Worm (Caenorhabditis elegans) whole organism, L4 larva: Measurements from ENCODE around the gene clc-9.

ENCODE experiments used
- F37D6.2 ChIP-seq: sonication (generic microtip); optimal IDR thresholded peaks from 2 replicates; lab custom pipeline; 2016; ENCODE audit warnings: mild to moderate bottlenecking, missing genetic modification characterization, missing compliant biosample characterization
- F44E2.7 ChIP-seq: fragments of 200-800 bp; sonication (Bioruptor generic); IDR thresholded peaks from 2 replicates; pipeline ENCODE4 v2.1.2; 2022; ENCODE audit warnings: missing genetic modification characterization, missing compliant biosample characterization
- R02D3.7 ChIP-seq: fragments of 150-350 bp; sonication (generic microtip); optimal IDR thresholded peaks from 3 replicates; lab custom pipeline; 2014; ENCODE audit warnings: missing biosample characterization, missing genetic modification characterization
- T20F7.1 ChIP-seq: fragments of 200-800 bp; sonication (Bioruptor generic); optimal IDR thresholded peaks from 2 replicates; lab custom pipeline; 2018; ENCODE audit warnings: mild to moderate bottlenecking, missing genetic modification characterization, missing compliant biosample characterization
- T26A8.4 ChIP-seq: fragments of 200-800 bp; sonication (Bioruptor generic); IDR thresholded peaks from 2 replicates; pipeline ENCODE4 v1.3.6; 2022; ENCODE audit warnings: missing genetic modification characterization, missing compliant biosample characterization
- Y5F2A.4 ChIP-seq: fragments of 200-800 bp; sonication (Bioruptor generic); optimal IDR thresholded peaks from 2 replicates; lab custom pipeline; 2018; ENCODE audit warnings: mild to moderate bottlenecking, missing genetic modification characterization, missing compliant biosample characterization
- ZK337.2 ChIP-seq: fragments of 200-800 bp; sonication (Bioruptor generic); IDR thresholded peaks from 2 replicates; pipeline ENCODE4 v1.3.6; 2022; ENCODE audit warnings: missing genetic modification reagents, missing genetic modification characterization, missing compliant biosample characterization
- aly-2 ChIP-seq: sonication (generic microtip); optimal IDR thresholded peaks from 2 replicates; lab custom pipeline; 2018; ENCODE audit warnings: missing biosample characterization, missing genetic modification characterization
- ama-1 ChIP-seq: fragments of 150-350 bp; optimal IDR thresholded peaks from 2 replicates; lab custom pipeline; 2014; ENCODE audit warnings: inconsistent platforms, mixed read lengths
- attf-4 ChIP-seq: sonication (generic microtip); optimal IDR thresholded peaks from 3 replicates; lab custom pipeline; 2017; ENCODE audit warnings: missing biosample characterization, missing genetic modification characterization
- ceh-20 ChIP-seq: fragments of 200-800 bp; sonication (Bioruptor generic); IDR thresholded peaks from 2 replicates; pipeline ENCODE4 v1.3.6; 2022; ENCODE audit warnings: missing genetic modification reagents, missing genetic modification characterization, missing compliant biosample characterization
- ceh-28 ChIP-seq: fragments of 150-350 bp; optimal IDR thresholded peaks from 2 replicates; lab custom pipeline; 2014; ENCODE audit warnings: missing biosample characterization, missing genetic modification reagents, missing genetic modification characterization
- ceh-32 ChIP-seq: sonication (generic microtip); optimal IDR thresholded peaks from 2 replicates; lab custom pipeline; 2016; ENCODE audit warnings: mild to moderate bottlenecking, missing genetic modification characterization, missing compliant biosample characterization; ENCODE audit not compliant: poor library complexity
- ceh-44 ChIP-seq: fragments of 200-800 bp; sonication (Bioruptor generic); IDR thresholded peaks from 2 replicates; pipeline ENCODE4 v1.3.6; 2022; ENCODE audit warnings: missing genetic modification reagents, missing genetic modification characterization, missing compliant biosample characterization
- ceh-62 ChIP-seq: sonication (generic microtip); optimal IDR thresholded peaks from 2 replicates; lab custom pipeline; 2017; ENCODE audit warnings: missing biosample characterization, missing genetic modification characterization
- ceh-82 ChIP-seq: sonication (generic microtip); optimal IDR thresholded peaks from 2 replicates; lab custom pipeline; 2017; ENCODE audit warnings: missing biosample characterization, missing genetic modification characterization
- cey-2 ChIP-seq: sonication (generic microtip); optimal IDR thresholded peaks from 3 replicates; lab custom pipeline; 2017; ENCODE audit warnings: missing genetic modification characterization, mild to moderate bottlenecking, missing compliant biosample characterization, antibody characterized with exemption, borderline replicate concordance; ENCODE audit not compliant: insufficient read depth
- ctbp-1 ChIP-seq: fragments of 200-800 bp; sonication (Bioruptor generic); IDR thresholded peaks from 2 replicates; pipeline ENCODE4 v1.3.6; 2022; ENCODE audit warnings: missing genetic modification reagents, missing genetic modification characterization, missing compliant biosample characterization
- daf-12 ChIP-seq: fragments of 150-350 bp; optimal IDR thresholded peaks from 2 replicates; lab custom pipeline; 2014; ENCODE audit warnings: missing biosample characterization, missing genetic modification reagents, missing genetic modification characterization
- daf-19 ChIP-seq: fragments of 200-800 bp; sonication (Bioruptor generic); conservative IDR thresholded peaks from 2 replicates; pipeline ENCODE4 v1.3.6; 2022; ENCODE audit warnings: missing genetic modification characterization, missing compliant biosample characterization
- daf-8 ChIP-seq: fragments of 200-800 bp; sonication (Bioruptor generic); IDR thresholded peaks from 2 replicates; pipeline ENCODE4 v1.3.6; 2022; ENCODE audit warnings: missing genetic modification characterization, missing compliant biosample characterization
- dmd-6 ChIP-seq: fragments of 200-800 bp; sonication (Bioruptor generic); IDR thresholded peaks from 2 replicates; pipeline ENCODE4 v1.3.6; 2022; ENCODE audit warnings: missing genetic modification reagents, missing genetic modification characterization, missing compliant biosample characterization
- dmd-8 ChIP-seq: fragments of 200-800 bp; sonication (Bioruptor generic); IDR thresholded peaks from 2 replicates; pipeline ENCODE4 v1.3.6; 2022; ENCODE audit warnings: missing genetic modification characterization, missing compliant biosample characterization
- dmd-9 ChIP-seq: fragments of 200-800 bp; sonication (Bioruptor generic); IDR thresholded peaks from 2 replicates; pipeline ENCODE4 v1.3.6; 2022; ENCODE audit warnings: missing genetic modification reagents, missing genetic modification characterization, missing compliant biosample characterization
- egl-43 ChIP-seq: fragments of 200-800 bp; sonication (Bioruptor generic); IDR thresholded peaks from 2 replicates; pipeline ENCODE4 v1.3.6; 2022; ENCODE audit warnings: missing genetic modification reagents, missing genetic modification characterization, missing compliant biosample characterization
- hif-1 ChIP-seq, 2 experiments: sonication (generic microtip); optimal IDR thresholded peaks; 2 replicates each; lab custom pipeline; 2016 to 2017; ENCODE audit warnings: missing compliant biosample characterization in 2 of 2, missing genetic modification characterization in 2 of 2, missing genetic modification reagents in 2 of 2, missing genotype in 2 of 2, mild to moderate bottlenecking in 1 of 2
- hmg-1.1 ChIP-seq: fragments of 200-800 bp; sonication (Bioruptor generic); IDR thresholded peaks from 2 replicates; pipeline ENCODE4 v1.3.6; 2022; ENCODE audit warnings: missing genetic modification reagents, missing genetic modification characterization, missing compliant biosample characterization
- jun-1 ChIP-seq: fragments of 150-350 bp; optimal IDR thresholded peaks from 2 replicates; lab custom pipeline; 2014; ENCODE audit warnings: missing biosample characterization, missing genetic modification reagents, missing genetic modification characterization
- lim-7 ChIP-seq: fragments of 200-800 bp; sonication (Bioruptor generic); IDR thresholded peaks from 2 replicates; pipeline ENCODE4 v1.3.6; 2022; ENCODE audit warnings: missing genetic modification characterization, missing compliant biosample characterization
- lin-15B ChIP-seq: fragments of 150-350 bp; sonication (generic microtip); optimal IDR thresholded peaks from 3 replicates; lab custom pipeline; 2014; ENCODE audit warnings: missing biosample characterization, missing genetic modification characterization
- lin-29 ChIP-seq: fragments of 200-800 bp; sonication (Bioruptor generic); IDR thresholded peaks from 2 replicates; pipeline ENCODE4 v1.3.6; 2022; ENCODE audit warnings: missing genetic modification reagents, missing genetic modification characterization, missing compliant biosample characterization
- lin-38 ChIP-seq: fragments of 200-800 bp; sonication (Bioruptor generic); IDR thresholded peaks from 2 replicates; pipeline ENCODE4 v1.3.6; 2022; ENCODE audit warnings: missing genetic modification reagents, missing genetic modification characterization, missing compliant biosample characterization
- lir-3 ChIP-seq: sonication (generic microtip); optimal IDR thresholded peaks from 2 replicates; lab custom pipeline; 2016; ENCODE audit warnings: mild to moderate bottlenecking, missing genetic modification characterization, missing compliant biosample characterization
- madf-5 ChIP-seq, 2 experiments: fragments of 200-800 bp; sonication (Bioruptor generic); IDR thresholded peaks; 2 replicates each; pipeline ENCODE4 v1.3.6; 2022; ENCODE audit warnings: missing compliant biosample characterization in 2 of 2, missing genetic modification characterization in 2 of 2
- mep-1 ChIP-seq: fragments of 150-350 bp; sonication (generic microtip); optimal IDR thresholded peaks from 3 replicates; lab custom pipeline; 2014; ENCODE audit warnings: missing biosample characterization, missing genetic modification characterization
- mes-2 ChIP-seq: sonication (generic microtip); optimal IDR thresholded peaks from 2 replicates; lab custom pipeline; 2016; ENCODE audit warnings: missing genotype, mild to moderate bottlenecking, missing genetic modification characterization, missing compliant biosample characterization; ENCODE audit not compliant: poor library complexity, severe bottlenecking
- mxl-3 ChIP-seq: fragments of 200-800 bp; sonication (Bioruptor generic); optimal IDR thresholded peaks from 2 replicates; lab custom pipeline; 2018; ENCODE audit warnings: mild to moderate bottlenecking, missing genetic modification characterization, missing compliant biosample characterization
- nhr-102 ChIP-seq: sonication (generic microtip); optimal IDR thresholded peaks from 2 replicates; lab custom pipeline; 2016; ENCODE audit warnings: mild to moderate bottlenecking, missing genetic modification characterization, moderate library complexity, missing compliant biosample characterization
- nhr-11 ChIP-seq: fragments of 150-350 bp; optimal IDR thresholded peaks from 2 replicates; lab custom pipeline; 2014; ENCODE audit warnings: missing biosample characterization, missing genetic modification characterization
- nhr-111 ChIP-seq: fragments of 200-800 bp; sonication (Bioruptor generic); optimal IDR thresholded peaks from 2 replicates; lab custom pipeline; 2018; ENCODE audit warnings: mild to moderate bottlenecking, missing genetic modification characterization, missing compliant biosample characterization
- nhr-237 ChIP-seq: sonication (generic microtip); optimal IDR thresholded peaks from 2 replicates; lab custom pipeline; 2017; ENCODE audit warnings: missing biosample characterization, missing genetic modification characterization
- nhr-48 ChIP-seq: sonication (generic microtip); optimal IDR thresholded peaks from 2 replicates; lab custom pipeline; 2016; ENCODE audit warnings: mild to moderate bottlenecking, missing genetic modification characterization, missing compliant biosample characterization
- php-3 ChIP-seq: fragments of 200-800 bp; sonication (Bioruptor generic); IDR thresholded peaks from 2 replicates; pipeline ENCODE4 v1.3.6; 2022; ENCODE audit warnings: missing genetic modification reagents, missing genetic modification characterization, missing compliant biosample characterization
- rbr-2 ChIP-seq: sonication (generic microtip); optimal IDR thresholded peaks from 2 replicates; lab custom pipeline; 2016; ENCODE audit warnings: missing genotype, missing genetic modification characterization, missing compliant biosample characterization
- tra-1 ChIP-seq: fragments of 200-800 bp; sonication (Bioruptor generic); IDR thresholded peaks from 2 replicates; pipeline ENCODE4 v1.3.6; 2022; ENCODE audit warnings: missing genetic modification reagents, missing genetic modification characterization, missing compliant biosample characterization
- unc-39 ChIP-seq: sonication (generic microtip); optimal IDR thresholded peaks from 2 replicates; lab custom pipeline; 2017; ENCODE audit warnings: missing biosample characterization, missing genetic modification characterization
- unc-62 ChIP-seq, 3 experiments: fragments of 150-350 bp in 1 of 3; sonication (generic microtip); optimal IDR thresholded peaks in 2 of 3; peaks in 1 of 3; 1 replicate in 1 of 3; 2 replicates in 2 of 3; lab custom pipeline; 2014 to 2017; ENCODE audit warnings: missing biosample characterization in 3 of 3, missing genetic modification characterization in 3 of 3, missing genetic modification reagents in 3 of 3, missing genotype in 1 of 3
- zag-1 ChIP-seq: fragments of 150-350 bp; optimal IDR thresholded peaks from 2 replicates; lab custom pipeline; 2014; ENCODE audit warnings: missing biosample characterization, missing genetic modification characterization
- zfp-2 ChIP-seq: sonication (generic microtip); optimal IDR thresholded peaks from 2 replicates; lab custom pipeline; 2016; ENCODE audit warnings: mild to moderate bottlenecking, missing genetic modification characterization, missing compliant biosample characterization
- zip-11 ChIP-seq: fragments of 200-800 bp; sonication (Bioruptor generic); IDR thresholded peaks from 2 replicates; pipeline ENCODE4 v1.3.6; 2022; ENCODE audit warnings: missing genetic modification characterization, missing compliant biosample characterization
- zip-2 ChIP-seq: fragments of 150-350 bp; optimal IDR thresholded peaks from 2 replicates; lab custom pipeline; 2014; ENCODE audit warnings: missing biosample characterization, missing genetic modification characterization

clc-9 gene

ce11 chrIV:11146962-11147470 is 34.3 kb downstream of the clc-9 start, which contains the start of gene pigq-1 (continued):
- TF ChIP-seq nhr-11 (tag; lab: Kevin White, UChicago) (no peak), nhr-48 (tag; lab: Kevin White, UChicago) (peak; percentile 40), nhr-102 (tag; lab: Kevin White, UChicago) (peak; percentile 77), dmd-6 (GFP tag; lab: Robert Waterston, UW) (no peak), Y5F2A.4 (no peak), R02D3.7 (tag; lab: Kevin White, UChicago) (no peak), mxl-3 (GFP tag; lab: Kevin White, UChicago) (no peak), ceh-82 (tag; lab: Kevin White, UChicago) (no peak), T20F7.1 (peak; percentile 53), cey-2 (tag; lab: Kevin White, UChicago) (no peak), zip-2 (tag; lab: Kevin White, UChicago) (peak; percentile 6), ama-1 (lab: Kevin White, UChicago) (peak; percentile 89), mep-1 (tag; lab: Kevin White, UChicago) (peak; percentile 63), egl-43 (GFP tag; lab: Robert Waterston, UW) (no peak), dmd-9 (GFP tag; lab: Robert Waterston, UW) (no peak), unc-39 (tag; lab: Kevin White, UChicago) (no peak), nhr-237 (peak; percentile 16), lin-29 (GFP tag; lab: Robert Waterston, UW) (no peak), tra-1 (GFP tag; lab: Robert Waterston, UW) (no peak; the same call in 1 of the 2 replicates), zip-11 (GFP tag; lab: Robert Waterston, UW) (no peak), nhr-111 (GFP tag; lab: Kevin White, UChicago) (no peak), F44E2.7 (no peak), ZK337.2 (GFP tag; lab: Robert Waterston, UW) (no peak), daf-19 (GFP tag; lab: Robert Waterston, UW) (0 out of 2 replicates have a peak, but pooled peaks have one; percentile 28), zfp-2 (tag; lab: Kevin White, UChicago) (peak; percentile 25), ceh-28 (tag; lab: Kevin White, UChicago) (no peak), jun-1 (tag; lab: Kevin White, UChicago) (no peak), F37D6.2 (tag; lab: Kevin White, UChicago) (no peak), attf-4 (tag; lab: Kevin White, UChicago) (no peak), ceh-44 (GFP tag; lab: Robert Waterston, UW) (no peak), daf-12 (tag; lab: Kevin White, UChicago) (no peak), php-3 (GFP tag; lab: Robert Waterston, UW) (no peak), madf-5 (GFP tag; IDR thresholded peaks at IDR 0.05; lab: Robert Waterston, UW) (0 out of 4 replicates have a peak, but pooled peaks of 1 of the 2 experiments have one; percentile 24), hif-1 (tag; optimal IDR thresholded peaks at IDR 0.05; lab: Kevin White, UChicago) (no peak), ctbp-1 (no peak), zag-1 (tag; lab: Kevin White, UChicago) (peak; percentile 55), ceh-62 (no peak), T26A8.4 (GFP tag; lab: Robert Waterston, UW) (no peak; the same call in 1 of the 2 replicates), aly-2 (tag; lab: Kevin White, UChicago) (no peak), mes-2 (tag; lab: Kevin White, UChicago) (peak; percentile 16), lim-7 (GFP tag; lab: Robert Waterston, UW) (no peak), ceh-20 (GFP tag; lab: Robert Waterston, UW) (no peak), lir-3 (tag; lab: Kevin White, UChicago) (no peak), rbr-2 (tag; lab: Kevin White, UChicago) (no peak), daf-8 (no peak), hmg-1.1 (no peak), lin-15B (no peak), ceh-32 (tag; lab: Kevin White, UChicago) (no peak), dmd-8 (no peak), unc-62 (GFP tag; optimal IDR thresholded peaks at IDR 0.05 in 1 of 2; lab: Kevin White, UChicago) (no peak), unc-62 (tag; optimal IDR thresholded peaks at IDR 0.05; lab: Kevin White, UChicago) (no peak), lin-38 (GFP tag; lab: Robert Waterston, UW) (peak; percentile 65)
